Worm (Caenorhabditis elegans) whole organism, L3 larva: ENCODE data around the gene zipt-13.

Experiments
- ceh-28 ChIP-seq: fragments of 150-350 bp; optimal IDR thresholded peaks from 2 replicates; lab custom pipeline; 2014; ENCODE audit warnings: missing biosample characterization, missing genetic modification reagents, missing genetic modification characterization
- egl-27 ChIP-seq: sonication (generic microtip); optimal IDR thresholded peaks from 4 replicates; lab custom pipeline; 2017; ENCODE audit warnings: missing biosample characterization, missing genetic modification reagents, missing genetic modification characterization
- lin-39 ChIP-seq: fragments of 150-350 bp; optimal IDR thresholded peaks from 2 replicates; lab custom pipeline; 2018; ENCODE audit warnings: missing biosample characterization, missing genetic modification reagents, missing genetic modification characterization
- nhr-11 ChIP-seq: fragments of 150-350 bp; optimal IDR thresholded peaks from 2 replicates; lab custom pipeline; 2014; ENCODE audit warnings: missing biosample characterization, missing genetic modification characterization
- nhr-25 ChIP-seq: sonication (generic microtip); optimal IDR thresholded peaks from 2 replicates; lab custom pipeline; 2017; ENCODE audit warnings: missing biosample characterization, missing genetic modification characterization
- nhr-28 ChIP-seq: fragments of 150-350 bp; optimal IDR thresholded peaks from 2 replicates; lab custom pipeline; 2014; ENCODE audit warnings: missing biosample characterization, missing genetic modification characterization
- nhr-76 ChIP-seq: fragments of 150-350 bp; sonication (generic microtip); optimal IDR thresholded peaks from 5 replicates; lab custom pipeline; 2014; ENCODE audit warnings: missing biosample characterization, missing genetic modification characterization
- nhr-77 ChIP-seq: fragments of 150-350 bp; optimal IDR thresholded peaks from 2 replicates; lab custom pipeline; 2014; ENCODE audit warnings: missing biosample characterization, missing genetic modification characterization
- unc-39 ChIP-seq: sonication (generic microtip); optimal IDR thresholded peaks from 4 replicates; lab custom pipeline; 2017; ENCODE audit warnings: missing biosample characterization, missing genetic modification characterization
- ztf-11 ChIP-seq: fragments of 150-350 bp; optimal IDR thresholded peaks from 2 replicates; lab custom pipeline; 2014; ENCODE audit warnings: missing biosample characterization, missing genetic modification characterization

DNA sequence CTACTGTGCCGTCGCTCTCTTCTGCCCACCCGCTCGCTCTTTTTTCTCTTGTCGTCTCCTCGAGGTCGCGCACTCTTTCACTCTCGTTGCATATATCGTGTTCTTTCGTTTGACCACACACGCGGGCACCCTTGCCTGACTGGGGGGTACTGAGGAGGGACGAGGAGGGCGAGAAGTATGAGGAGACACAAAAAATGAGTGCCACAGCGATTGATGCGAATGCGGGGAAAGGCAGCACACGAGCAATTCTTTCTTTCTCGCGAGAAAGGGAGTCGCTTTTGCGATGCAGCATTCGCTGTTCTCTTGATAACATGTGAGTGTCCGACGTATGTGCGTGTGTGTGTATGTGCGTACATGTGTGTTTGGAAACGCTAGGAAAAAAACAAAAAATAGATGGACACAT is 48.2 kb downstream of the zipt-13 start:
- peak; percentile 94 for TF ChIP-seq lin-39 (tag; lab: Kevin White, UChicago)
- no peak for TF ChIP-seq nhr-28 (tag; lab: Kevin White, UChicago)
- peak; percentile 79 for TF ChIP-seq nhr-11 (tag; lab: Kevin White, UChicago)
- no peak for TF ChIP-seq nhr-77 (tag; lab: Kevin White, UChicago)
- TF ChIP-seq ztf-11 (tag; lab: Kevin White, UChicago) = no peak
- TF ChIP-seq nhr-76 (tag; lab: Kevin White, UChicago) = no peak
- TF ChIP-seq ceh-28 (tag; lab: Kevin White, UChicago) = peak; percentile 41
- TF ChIP-seq egl-27 (tag; lab: Kevin White, UChicago) = peak; percentile 54
- TF ChIP-seq nhr-25 = peak; percentile 71
- TF ChIP-seq unc-39 (tag; lab: Kevin White, UChicago) = no peak
